Worm (Caenorhabditis elegans) whole organism, L2 larva: ENCODE data around the gene nhr-183.

Experiments
- egl-27 ChIP-seq: sonication (generic microtip); optimal IDR thresholded peaks from 3 replicates; lab custom pipeline; 2017; ENCODE audit warnings: missing biosample characterization, missing genetic modification reagents, missing genetic modification characterization
- lin-39 ChIP-seq: fragments of 150-350 bp; optimal IDR thresholded peaks from 2 replicates; lab custom pipeline; 2014; ENCODE audit warnings: missing biosample characterization, missing genetic modification reagents, missing genetic modification characterization
- nhr-12 ChIP-seq: fragments of 150-350 bp; optimal IDR thresholded peaks from 2 replicates; lab custom pipeline; 2014; ENCODE audit warnings: missing biosample characterization, missing genetic modification characterization
- nhr-23 ChIP-seq: fragments of 150-350 bp; optimal IDR thresholded peaks from 2 replicates; lab custom pipeline; 2014; ENCODE audit warnings: missing biosample characterization, missing genetic modification reagents, missing genetic modification characterization
- sma-3 ChIP-seq: sonication (generic microtip); optimal IDR thresholded peaks from 2 replicates; lab custom pipeline; 2016; ENCODE audit warnings: missing genetic modification reagents, missing genetic modification characterization, missing compliant biosample characterization

DNA sequence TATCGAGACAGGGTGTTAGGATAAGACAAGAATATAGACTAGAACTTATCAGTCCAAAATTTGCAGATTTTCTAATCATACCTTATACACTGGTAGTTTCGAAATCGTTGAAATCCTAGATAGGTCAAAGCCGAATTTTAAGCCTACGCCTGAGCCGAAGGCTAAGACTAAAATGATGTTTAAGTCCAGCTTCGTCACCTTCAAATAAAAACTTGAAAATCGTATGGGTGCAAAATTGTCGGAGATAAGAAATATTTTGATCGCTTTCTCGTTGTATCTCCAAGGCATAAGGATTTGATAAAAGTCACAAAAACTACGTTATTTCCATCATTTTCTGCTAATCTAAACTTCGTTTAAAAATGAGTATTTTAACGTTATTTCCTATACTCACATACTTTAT, 3.8 kb downstream of the nhr-183 start, which contains the start of gene F41B5.12:
- TF ChIP-seq egl-27 (tag; lab: Kevin White, UChicago) (no peak), nhr-12 (tag; lab: Kevin White, UChicago) (no peak), lin-39 (tag; lab: Kevin White, UChicago) (no peak), nhr-23 (no peak), sma-3 (no peak)
